Fruit fly (Drosophila melanogaster) whole organism, wandering third instar larva: ENCODE data around the gene Ccdc39.

Experiments
- Abd-B ChIP-seq: fragments of >200 bp; optimal IDR thresholded peaks from 2 replicates; lab custom pipeline; 2017; ENCODE audit warnings: missing biosample characterization, missing genetic modification characterization
- Dfd ChIP-seq: fragments of >200 bp; optimal IDR thresholded peaks from 2 replicates; lab custom pipeline; 2017; ENCODE audit warnings: missing biosample characterization, missing genetic modification characterization
- Hr78 ChIP-seq: fragments of >200 bp; optimal IDR thresholded peaks from 2 replicates; lab custom pipeline; 2017; ENCODE audit warnings: missing biosample characterization, missing genetic modification characterization
- Mio ChIP-seq: sonication (Bioruptor generic); optimal IDR thresholded peaks from 2 replicates; lab custom pipeline; 2016; ENCODE audit warnings: missing biosample characterization, missing genetic modification characterization
- N ChIP-seq: fragments of >200 bp; optimal IDR thresholded peaks from 2 replicates; lab custom pipeline; 2018; ENCODE audit warnings: missing biosample characterization, missing external identifiers, missing genetic modification characterization
- OdsH ChIP-seq: fragments of 200-800 bp; sonication (Bioruptor generic); optimal IDR thresholded peaks from 2 replicates; lab custom pipeline; 2016; ENCODE audit warnings: missing biosample characterization, mild to moderate bottlenecking, missing genetic modification characterization
- br ChIP-seq: fragments of 200-800 bp; sonication (Bioruptor generic); optimal IDR thresholded peaks from 2 replicates; lab custom pipeline; 2016; ENCODE audit warnings: missing biosample characterization, missing genetic modification characterization
- dsf ChIP-seq: sonication (Bioruptor generic); optimal IDR thresholded peaks from 2 replicates; lab custom pipeline; 2016; ENCODE audit warnings: missing biosample characterization, missing genetic modification characterization, borderline replicate concordance
- lola ChIP-seq: fragments of >200 bp; optimal IDR thresholded peaks from 2 replicates; lab custom pipeline; 2017; ENCODE audit warnings: missing biosample characterization, missing genetic modification characterization
- pan ChIP-seq: fragments of >200 bp; optimal IDR thresholded peaks from 2 replicates; lab custom pipeline; 2017
- psq ChIP-seq: fragments of 200-800 bp; sonication (Bioruptor generic); optimal IDR thresholded peaks from 3 replicates; lab custom pipeline; 2017; ENCODE audit warnings: missing biosample characterization, mild to moderate bottlenecking, missing genetic modification characterization, moderate library complexity
- tai ChIP-seq: sonication (Bioruptor generic); optimal IDR thresholded peaks from 2 replicates; lab custom pipeline; 2016; ENCODE audit warnings: missing biosample characterization, missing genetic modification characterization
- usp ChIP-seq: fragments of >200 bp; optimal IDR thresholded peaks from 2 replicates; lab custom pipeline; 2017; ENCODE audit warnings: missing biosample characterization, missing genetic modification characterization

DNA sequence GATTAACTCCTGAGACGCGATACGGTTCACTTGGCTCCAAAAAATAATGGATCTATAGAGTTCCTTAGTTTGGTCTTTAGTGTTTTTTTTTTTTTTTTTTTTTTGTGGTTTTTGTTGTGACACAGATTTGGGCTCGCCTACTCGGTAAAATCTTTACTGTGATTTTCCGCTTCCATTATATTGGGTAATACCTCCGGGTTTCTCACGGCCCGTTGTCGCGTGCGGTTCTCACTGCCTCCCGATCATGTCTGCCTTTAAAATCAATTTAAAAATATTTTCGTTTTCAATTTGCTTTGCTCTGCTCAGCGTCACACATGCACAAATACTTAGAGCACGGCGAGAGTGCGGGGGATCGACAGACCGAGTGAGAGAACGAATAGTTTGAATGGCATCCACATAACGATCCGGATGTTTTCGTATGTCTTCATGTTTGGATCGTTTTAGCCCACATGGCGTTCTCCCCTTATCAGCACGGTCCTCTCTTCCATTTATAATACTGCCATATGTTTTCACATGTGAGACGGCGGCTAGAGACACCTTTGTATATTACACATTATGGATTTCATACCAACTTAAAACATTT, 38.2 kb downstream of the Ccdc39 start:
- TF ChIP-seq tai (GFP tag; lab: Kevin White, UChicago) (no peak), br (GFP tag; lab: Kevin White, UChicago) (no peak), pan (lab: Kevin White, UChicago) (no peak), psq (GFP tag; lab: Kevin White, UChicago) (no peak), lola (GFP tag; lab: Kevin White, UChicago) (no peak), Dfd (GFP tag; lab: Kevin White, UChicago) (no peak), Hr78 (no peak), usp (GFP tag; lab: Kevin White, UChicago) (no peak), Mio (no peak), OdsH (no peak), dsf (GFP tag; lab: Kevin White, UChicago) (no peak), Abd-B (GFP tag; lab: Kevin White, UChicago) (no peak), N (GFP tag; lab: Kevin White, UChicago) (no peak)
